Worm (Caenorhabditis elegans) whole organism, mixed stage, embryonic: ENCODE measurements around the gene C45B11.2.

Experiments used
- M03D4.4 ChIP-seq: sonication (generic microtip); optimal IDR thresholded peaks from 2 replicates; lab custom pipeline; 2017; ENCODE audit warnings: mild to moderate bottlenecking, missing genetic modification characterization, missing compliant biosample characterization
- bed-3 ChIP-seq: fragments of 200-800 bp; sonication (Bioruptor generic); optimal IDR thresholded peaks from 3 replicates; lab custom pipeline; 2018; ENCODE audit warnings: mild to moderate bottlenecking, missing genetic modification characterization, moderate library complexity, missing compliant biosample characterization
- blmp-1 ChIP-seq: fragments of 150-350 bp; optimal IDR thresholded peaks from 2 replicates; lab custom pipeline; 2014; ENCODE audit warnings: missing biosample characterization, missing genetic modification characterization
- ceh-39 ChIP-seq: fragments of 150-350 bp; optimal IDR thresholded peaks from 2 replicates; lab custom pipeline; 2014; ENCODE audit warnings: missing biosample characterization, missing genetic modification characterization
- ceh-43 ChIP-seq: fragments of 200-800 bp; sonication (Bioruptor generic); optimal IDR thresholded peaks from 2 replicates; lab custom pipeline; 2018; ENCODE audit warnings: mild to moderate bottlenecking, missing genetic modification characterization, moderate library complexity, missing compliant biosample characterization
- ces-1 ChIP-seq: fragments of 150-350 bp; optimal IDR thresholded peaks from 2 replicates; lab custom pipeline; 2014; ENCODE audit warnings: missing biosample characterization, missing genetic modification reagents, missing genetic modification characterization
- cnd-1 ChIP-seq: fragments of 200-800 bp; sonication (Bioruptor generic); optimal IDR thresholded peaks from 2 replicates; lab custom pipeline; 2018; ENCODE audit warnings: mild to moderate bottlenecking, missing genetic modification characterization, missing compliant biosample characterization
- drap-1 ChIP-seq: fragments of 200-800 bp; sonication (Bioruptor generic); optimal IDR thresholded peaks from 3 replicates; lab custom pipeline; 2018; ENCODE audit warnings: mild to moderate bottlenecking, missing genetic modification characterization, missing compliant biosample characterization
- elt-1 ChIP-seq: sonication (generic microtip); optimal IDR thresholded peaks from 2 replicates; lab custom pipeline; 2017; ENCODE audit warnings: missing genetic modification characterization, mild to moderate bottlenecking, missing compliant biosample characterization, antibody characterized with exemption, moderate library complexity, borderline replicate concordance; ENCODE audit not compliant: insufficient read depth
- elt-3 ChIP-seq: fragments of 150-350 bp; optimal IDR thresholded peaks from 2 replicates; lab custom pipeline; 2014; ENCODE audit warnings: missing biosample characterization, missing genetic modification characterization
- flh-1 ChIP-seq: fragments of 200-800 bp; sonication (Bioruptor generic); optimal IDR thresholded peaks from 2 replicates; lab custom pipeline; 2018; ENCODE audit warnings: mild to moderate bottlenecking, missing genetic modification characterization, moderate library complexity, missing compliant biosample characterization
- ham-2 ChIP-seq: fragments of 200-800 bp; sonication (Bioruptor generic); optimal IDR thresholded peaks from 2 replicates; lab custom pipeline; 2018; ENCODE audit warnings: mild to moderate bottlenecking, missing genetic modification characterization, missing compliant biosample characterization
- hlh-1 ChIP-seq: fragments of 150-350 bp; optimal IDR thresholded peaks from 2 replicates; lab custom pipeline; 2014; ENCODE audit warnings: missing biosample characterization, missing genetic modification reagents, missing genetic modification characterization
- lin-13 ChIP-seq: fragments of 150-350 bp; optimal IDR thresholded peaks from 2 replicates; lab custom pipeline; 2014; ENCODE audit warnings: missing biosample characterization, missing genetic modification characterization
- lin-32 ChIP-seq: fragments of 200-800 bp; sonication (Bioruptor generic); optimal IDR thresholded peaks from 2 replicates; lab custom pipeline; 2018; ENCODE audit warnings: mild to moderate bottlenecking, missing genetic modification characterization, missing compliant biosample characterization
- mab-5 ChIP-seq: fragments of 150-350 bp; optimal IDR thresholded peaks from 2 replicates; lab custom pipeline; 2014; ENCODE audit warnings: missing biosample characterization, missing genetic modification characterization
- mls-2 ChIP-seq: sonication (generic microtip); optimal IDR thresholded peaks from 2 replicates; lab custom pipeline; 2016; ENCODE audit warnings: mild to moderate bottlenecking, missing genetic modification characterization, moderate library complexity, missing compliant biosample characterization
- nhr-12 ChIP-seq: fragments of 150-350 bp; optimal IDR thresholded peaks from 2 replicates; lab custom pipeline; 2014; ENCODE audit warnings: missing biosample characterization, missing genetic modification characterization
- nhr-2 ChIP-seq: fragments of 150-350 bp; optimal IDR thresholded peaks from 2 replicates; lab custom pipeline; 2014; ENCODE audit warnings: missing biosample characterization, missing genetic modification characterization
- nhr-237 ChIP-seq: fragments of 150-350 bp; optimal IDR thresholded peaks from 2 replicates; lab custom pipeline; 2014; ENCODE audit warnings: missing biosample characterization, missing genetic modification characterization
- nhr-28 ChIP-seq: fragments of 150-350 bp; optimal IDR thresholded peaks from 2 replicates; lab custom pipeline; 2014; ENCODE audit warnings: missing biosample characterization, missing genetic modification characterization
- nhr-76 ChIP-seq: sonication (generic microtip); optimal IDR thresholded peaks from 2 replicates; lab custom pipeline; 2017; ENCODE audit warnings: missing biosample characterization, missing genetic modification characterization
- pha-4 ChIP-seq: fragments of 150-350 bp; optimal IDR thresholded peaks from 2 replicates; lab custom pipeline; 2018; ENCODE audit warnings: missing biosample characterization, missing genetic modification reagents, missing genetic modification characterization
- sem-2 ChIP-seq: fragments of 200-800 bp; sonication (Bioruptor generic); optimal IDR thresholded peaks from 2 replicates; lab custom pipeline; 2018; ENCODE audit warnings: mild to moderate bottlenecking, missing genetic modification characterization, missing compliant biosample characterization
- sptf-1 ChIP-seq: sonication (generic microtip); optimal IDR thresholded peaks from 2 replicates; lab custom pipeline; 2017; ENCODE audit warnings: mild to moderate bottlenecking, missing genetic modification characterization, moderate library complexity, missing compliant biosample characterization
- unc-39 ChIP-seq: fragments of 150-350 bp; optimal IDR thresholded peaks from 2 replicates; lab custom pipeline; 2014; ENCODE audit warnings: missing biosample characterization, missing genetic modification characterization
- unc-62 ChIP-seq: fragments of 150-350 bp; optimal IDR thresholded peaks from 2 replicates; lab custom pipeline; 2014; ENCODE audit warnings: missing biosample characterization, missing genetic modification reagents, missing genetic modification characterization
- zip-8 ChIP-seq: fragments of 150-350 bp; optimal IDR thresholded peaks from 2 replicates; lab custom pipeline; 2014; ENCODE audit warnings: missing biosample characterization, missing genetic modification characterization
- ztf-11 ChIP-seq: fragments of 150-350 bp; optimal IDR thresholded peaks from 2 replicates; lab custom pipeline; 2014; ENCODE audit warnings: missing biosample characterization, missing genetic modification characterization

Gene C45B11.2

ce11 chrV:11061887-11062286 is 19.4 kb downstream of the C45B11.2 start:
- no peak for TF ChIP-seq ham-2 (GFP tag; lab: Kevin White, UChicago)
- no peak for TF ChIP-seq blmp-1 (tag; lab: Kevin White, UChicago)
- TF ChIP-seq sem-2 (GFP tag; lab: Kevin White, UChicago): no peak
- no peak for TF ChIP-seq unc-39 (tag; lab: Kevin White, UChicago)
- no peak for TF ChIP-seq nhr-76 (tag; lab: Kevin White, UChicago)
- TF ChIP-seq hlh-1: no peak
- TF ChIP-seq lin-13 (tag; lab: Kevin White, UChicago): no peak
- no peak for TF ChIP-seq mab-5 (tag; lab: Kevin White, UChicago)
- TF ChIP-seq bed-3 (GFP tag; lab: Kevin White, UChicago): no peak

ce11 chrV:11063115-11063514 is 20.6 kb downstream of the C45B11.2 start, which contains the start of gene T04C12.9:
Gene T04C12.9, minus strand, starts transcription at chrV:11063215.
- TF ChIP-seq nhr-237 (tag; lab: Kevin White, UChicago) (no peak), drap-1 (GFP tag; lab: Kevin White, UChicago) (no peak), zip-8 (tag; lab: Kevin White, UChicago) (no peak), elt-1 (tag; lab: Kevin White, UChicago) (no peak), unc-39 (tag; lab: Kevin White, UChicago) (no peak), ceh-39 (tag; lab: Kevin White, UChicago) (no peak), blmp-1 (tag; lab: Kevin White, UChicago) (no peak), sem-2 (GFP tag; lab: Kevin White, UChicago) (no peak), sptf-1 (tag; lab: Kevin White, UChicago) (no peak), nhr-12 (no peak), ceh-43 (no peak), nhr-2 (tag; lab: Kevin White, UChicago) (no peak), lin-13 (tag; lab: Kevin White, UChicago) (no peak), lin-32 (no peak), ztf-11 (tag; lab: Kevin White, UChicago) (no peak), nhr-28 (tag; lab: Kevin White, UChicago) (no peak), bed-3 (GFP tag; lab: Kevin White, UChicago) (no peak)

- TF ChIP-seq cnd-1 (tag; lab: Kevin White, UChicago) (no peak), elt-1 (tag; lab: Kevin White, UChicago) (no peak), flh-1 (GFP tag; lab: Kevin White, UChicago) (no peak), blmp-1 (tag; lab: Kevin White, UChicago) (no peak), sptf-1 (tag; lab: Kevin White, UChicago) (no peak)
These were observed 23.0 kb downstream of the C45B11.2 start, which contains the start of gene nlp-80 for ce11 chrV:11065513-11065912. Gene nlp-80, minus strand, starts transcription at chrV:11065613.

ce11 chrV:11069277-11069676 is 26.8 kb downstream of the C45B11.2 start, which contains the start of gene T04C12.8:
Gene T04C12.8, minus strand, starts transcription at chrV:11069358.
- TF ChIP-seq unc-62 (GFP tag; lab: Kevin White, UChicago) (no peak), pha-4 (tag; lab: Kevin White, UChicago) (no peak), nhr-237 (tag; lab: Kevin White, UChicago) (no peak)

- TF ChIP-seq zip-8 (tag; lab: Kevin White, UChicago) (no peak), nhr-76 (tag; lab: Kevin White, UChicago) (no peak), cnd-1 (tag; lab: Kevin White, UChicago) (no peak), ztf-11 (tag; lab: Kevin White, UChicago) (no peak), unc-39 (tag; lab: Kevin White, UChicago) (no peak), sptf-1 (tag; lab: Kevin White, UChicago) (no peak), flh-1 (GFP tag; lab: Kevin White, UChicago) (no peak), ham-2 (GFP tag; lab: Kevin White, UChicago) (no peak), ces-1 (GFP tag; lab: Kevin White, UChicago) (no peak), mls-2 (no peak), nhr-12 (no peak), M03D4.4 (tag; lab: Kevin White, UChicago) (no peak), elt-3 (tag; lab: Kevin White, UChicago) (no peak)
These were observed 27.9 kb downstream of the C45B11.2 start for ce11 chrV:11070388-11070787.

- no peak for TF ChIP-seq nhr-12
These were observed 28.9 kb downstream of the C45B11.2 start for ce11 chrV:11071453-11071852.
